Worm (Caenorhabditis elegans) whole organism, L4/young adult: ENCODE data around the gene E02H1.6.

Experiments
- W03F9.2 ChIP-seq: fragments of 150-350 bp; optimal IDR thresholded peaks from 2 replicates; lab custom pipeline; 2014; ENCODE audit warnings: missing biosample characterization, missing genetic modification characterization
- dao-5 ChIP-seq: sonication (generic microtip); optimal IDR thresholded peaks from 2 replicates; lab custom pipeline; 2016; ENCODE audit warnings: missing genotype, missing genetic modification characterization, moderate library complexity, missing compliant biosample characterization
- him-1 ChIP-seq: sonication (generic microtip); optimal IDR thresholded peaks from 2 replicates; lab custom pipeline; 2016; ENCODE audit warnings: missing genotype, missing genetic modification reagents, missing genetic modification characterization, missing compliant biosample characterization

ce11 chrII:9550718-9551117 is 45.8 kb upstream of the E02H1.6 start, which contains the start of gene sra-6:
- no peak for TF ChIP-seq him-1 (tag; lab: Kevin White, UChicago)
- TF ChIP-seq dao-5 (tag; lab: Kevin White, UChicago) = no peak
- no peak for TF ChIP-seq W03F9.2
